Worm (Caenorhabditis elegans) whole organism, L4/young adult: Measurements from ENCODE around the gene gly-13.

Source experiments
- W03F9.2 ChIP-seq: fragments of 150-350 bp; optimal IDR thresholded peaks from 2 replicates; lab custom pipeline; 2014; ENCODE audit warnings: missing biosample characterization, missing genetic modification characterization
- dao-5 ChIP-seq: sonication (generic microtip); optimal IDR thresholded peaks from 2 replicates; lab custom pipeline; 2016; ENCODE audit warnings: missing genotype, missing genetic modification characterization, moderate library complexity, missing compliant biosample characterization
- him-1 ChIP-seq: sonication (generic microtip); optimal IDR thresholded peaks from 2 replicates; lab custom pipeline; 2016; ENCODE audit warnings: missing genotype, missing genetic modification reagents, missing genetic modification characterization, missing compliant biosample characterization

ce11 chrX:9295471-9295870 lies 951 bp downstream of the gly-13 start:
- TF ChIP-seq dao-5 (no peak), him-1 (tag; lab: Kevin White, UChicago) (no peak), W03F9.2 (tag; lab: Kevin White, UChicago) (no peak)
